Fruit fly (Drosophila melanogaster): ENCODE measurements around the gene Orct.

DNA sequence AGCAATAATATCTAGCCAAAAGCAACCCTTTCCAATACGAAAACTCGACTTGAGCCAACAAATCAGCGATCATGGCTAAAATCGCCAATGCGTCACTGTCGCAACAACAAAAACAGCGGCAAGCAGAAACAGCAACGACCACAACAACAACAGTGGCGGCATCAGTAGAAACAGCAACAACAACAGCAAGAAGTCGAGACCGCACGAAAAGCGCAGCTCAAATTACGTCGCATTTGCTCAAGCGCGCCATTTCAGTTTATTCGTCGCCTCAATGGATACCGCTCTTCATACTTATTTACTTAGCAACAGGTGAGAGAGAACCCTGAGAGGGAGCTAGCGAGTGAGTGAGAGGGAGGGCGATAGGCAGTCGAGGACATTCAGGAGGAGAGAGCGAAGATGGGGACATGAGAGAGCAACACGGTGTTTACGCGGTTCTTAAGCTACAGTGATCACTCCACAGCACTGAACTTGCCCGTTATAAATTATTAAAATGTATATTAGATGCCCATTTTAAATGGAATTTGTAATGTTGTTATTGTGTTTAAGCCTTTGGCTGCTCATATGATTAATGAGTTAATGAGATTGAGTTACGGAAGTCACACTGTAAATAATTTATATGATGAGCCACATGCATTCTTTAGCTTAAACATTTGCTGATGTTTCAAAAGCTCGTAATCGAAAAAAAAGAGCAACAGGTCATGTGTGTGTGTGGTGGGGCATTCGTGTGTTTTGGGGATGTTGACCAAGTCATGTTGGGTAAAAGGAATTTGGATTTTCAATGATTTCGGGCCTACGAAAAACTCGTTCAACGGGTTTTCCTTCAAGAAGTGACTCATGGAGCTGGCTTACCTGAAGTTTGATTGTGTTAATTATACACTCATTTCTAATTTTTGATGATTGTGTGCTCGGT lies 19.8 kb downstream of the Orct start:
- TF ChIP-seq az2 (GFP tag; optimal IDR thresholded peaks at IDR 0.05) (peak; percentile 75), CG1024 (GFP tag; IDR thresholded peaks at IDR 0.05) (no peak), Lpt (GFP tag; optimal IDR thresholded peaks at IDR 0.05) (no peak), CG9609 (GFP tag; optimal IDR thresholded peaks at IDR 0.05) (peak; percentile 46), hb (GFP tag; IDR thresholded peaks at IDR 0.05; ENCODE audit: partially characterized antibody) (no peak), Tbp (GFP tag; optimal IDR thresholded peaks at IDR 0.05) (no peak), CG10431 (GFP tag; optimal IDR thresholded peaks at IDR 0.05) (no peak), CG12104 (GFP tag; optimal IDR thresholded peaks at IDR 0.05) (peak; percentile 63)
